Fruit fly (Drosophila melanogaster): Measurements from ENCODE around the gene Pgk.

Pgk gene

dm6 chr2L:2755323-2755695, 2.4 kb upstream of the Pgk start:
- TF ChIP-seq CG8478 (optimal IDR thresholded peaks at IDR 0.05): no peak
- no peak for TF ChIP-seq CTCF (optimal IDR thresholded peaks at IDR 0.05)

- TF ChIP-seq CG8478 (optimal IDR thresholded peaks at IDR 0.05) (no peak), CTCF (optimal IDR thresholded peaks at IDR 0.05) (no peak)
These were observed 1.8 kb upstream of the Pgk start for dm6 chr2L:2754437-2755322.

dm6 chr2L:2753789-2754436, 1.0 kb upstream of the Pgk start:
- TF ChIP-seq CTCF (optimal IDR thresholded peaks at IDR 0.05): no peak
- no peak for TF ChIP-seq CG8478 (optimal IDR thresholded peaks at IDR 0.05)

dm6 chr2L:2751904-2752459, 886 bp downstream of the Pgk start, which contains the start of gene Bacc:
Gene Bacc (plus strand): TSS chr2L:2752445.
- TF ChIP-seq CTCF (optimal IDR thresholded peaks at IDR 0.05) (no peak), CG8478 (optimal IDR thresholded peaks at IDR 0.05) (no peak)

- TF ChIP-seq CTCF (optimal IDR thresholded peaks at IDR 0.05): no peak
- TF ChIP-seq CG8478 (optimal IDR thresholded peaks at IDR 0.05): no peak
These were observed 1.7 kb downstream of the Pgk start for dm6 chr2L:2751085-2751710.

dm6 chr2L:2750337-2751084, 2.4 kb downstream of the Pgk start:
- TF ChIP-seq CG8478 (optimal IDR thresholded peaks at IDR 0.05): no peak
- no peak for TF ChIP-seq CTCF (optimal IDR thresholded peaks at IDR 0.05)

- TF ChIP-seq CTCF (optimal IDR thresholded peaks at IDR 0.05) (no peak), CG8478 (optimal IDR thresholded peaks at IDR 0.05) (no peak)
These were observed 3.6 kb downstream of the Pgk start for dm6 chr2L:2749144-2749766.

- TF ChIP-seq CG8478 (optimal IDR thresholded peaks at IDR 0.05) (no peak), CTCF (optimal IDR thresholded peaks at IDR 0.05) (no peak)
These were observed 4.3 kb downstream of the Pgk start for dm6 chr2L:2748480-2749143.

- TF ChIP-seq CTCF (optimal IDR thresholded peaks at IDR 0.05) (no peak), CG8478 (optimal IDR thresholded peaks at IDR 0.05) (no peak)
These were observed 8.0 kb downstream of the Pgk start, which contains the start of the genes CG9961 and Cwc25 for dm6 chr2L:2744852-2745251. Gene CG9961 (minus strand): TSS chr2L:2744934. Gene Cwc25 (plus strand): TSS chr2L:2745098.

- TF ChIP-seq CTCF (optimal IDR thresholded peaks at IDR 0.05): peak; percentile 25 to 54
- no peak for TF ChIP-seq CG8478 (optimal IDR thresholded peaks at IDR 0.05)
These were observed 13.0 kb downstream of the Pgk start, which contains the start of gene Hrs for dm6 chr2L:2739820-2740230. Gene Hrs (plus strand): TSS chr2L:2739986.

dm6 chr2L:2737561-2737960, 15.3 kb downstream of the Pgk start:
- TF ChIP-seq CG8478 (optimal IDR thresholded peaks at IDR 0.05) (no peak), CTCF (optimal IDR thresholded peaks at IDR 0.05) (no peak)

dm6 chr2L:2735539-2735938, 17.3 kb downstream of the Pgk start:
- no peak for TF ChIP-seq CTCF (optimal IDR thresholded peaks at IDR 0.05)
- TF ChIP-seq CG8478 (optimal IDR thresholded peaks at IDR 0.05): no peak

dm6 chr2L:2734946-2735345, 17.9 kb downstream of the Pgk start:
- TF ChIP-seq CG8478 (optimal IDR thresholded peaks at IDR 0.05) (no peak), CTCF (optimal IDR thresholded peaks at IDR 0.05) (no peak)

- TF ChIP-seq CTCF (optimal IDR thresholded peaks at IDR 0.05) (no peak), CG8478 (optimal IDR thresholded peaks at IDR 0.05) (no peak)
These were observed 18.7 kb downstream of the Pgk start for dm6 chr2L:2734215-2734614.
